Worm (Caenorhabditis elegans): ENCODE results near the gene C05B5.4.

DNA sequence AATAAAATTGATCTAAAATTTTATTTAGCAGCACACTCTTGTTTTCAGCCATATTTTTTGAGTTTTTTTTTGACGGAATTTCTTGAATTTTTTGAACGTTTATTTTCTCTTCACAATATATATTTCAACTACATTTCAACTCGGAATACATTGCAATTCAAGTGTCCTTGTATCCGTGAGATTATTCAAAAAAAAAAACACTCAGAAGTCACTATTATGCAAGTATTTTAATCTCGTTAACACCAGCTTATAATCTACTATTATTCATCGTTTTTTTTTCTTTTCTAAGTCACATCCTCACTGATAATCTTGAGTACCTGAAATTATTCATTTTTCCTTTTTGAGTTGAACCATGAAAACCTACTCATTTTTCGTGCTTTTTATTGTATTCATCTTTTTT lies 29.8 kb downstream of the C05B5.4 start, which contains the start of gene ins-21:
- TF ChIP-seq hmg-4 (GFP tag; optimal IDR thresholded peaks at IDR 0.05), result no peak
- no peak for TF ChIP-seq ama-1 (optimal IDR thresholded peaks at IDR 0.05)
- no peak for TF ChIP-seq ceh-36 (tag; optimal IDR thresholded peaks at IDR 0.05)
- TF ChIP-seq hmbx-1 (tag; optimal IDR thresholded peaks at IDR 0.05), result no peak
- TF ChIP-seq pes-1 (GFP tag; IDR thresholded peaks at IDR 0.05), result no peak
- TF ChIP-seq scrt-1 (GFP tag; IDR thresholded peaks at IDR 0.05), result no peak
- TF ChIP-seq aly-1 (tag; optimal IDR thresholded peaks at IDR 0.05), result no peak
- no peak for TF ChIP-seq ceh-13 (GFP tag; optimal IDR thresholded peaks at IDR 0.05)
